Worm (Caenorhabditis elegans) whole organism, mixed stage, embryonic: ENCODE measurements around the gene zmp-3.

Experiments used
- blmp-1 ChIP-seq: fragments of 150-350 bp; optimal IDR thresholded peaks from 2 replicates; lab custom pipeline; 2014; ENCODE audit warnings: missing biosample characterization, missing genetic modification characterization
- ces-1 ChIP-seq: fragments of 150-350 bp; optimal IDR thresholded peaks from 2 replicates; lab custom pipeline; 2014; ENCODE audit warnings: missing biosample characterization, missing genetic modification reagents, missing genetic modification characterization
- elt-1 ChIP-seq: sonication (generic microtip); optimal IDR thresholded peaks from 2 replicates; lab custom pipeline; 2017; ENCODE audit warnings: missing genetic modification characterization, mild to moderate bottlenecking, missing compliant biosample characterization, antibody characterized with exemption, moderate library complexity, borderline replicate concordance; ENCODE audit not compliant: insufficient read depth
- elt-3 ChIP-seq: fragments of 150-350 bp; optimal IDR thresholded peaks from 2 replicates; lab custom pipeline; 2014; ENCODE audit warnings: missing biosample characterization, missing genetic modification characterization
- lin-13 ChIP-seq: fragments of 150-350 bp; optimal IDR thresholded peaks from 2 replicates; lab custom pipeline; 2014; ENCODE audit warnings: missing biosample characterization, missing genetic modification characterization
- mep-1 ChIP-seq: fragments of 150-350 bp; optimal IDR thresholded peaks from 2 replicates; lab custom pipeline; 2017; ENCODE audit warnings: missing biosample characterization, missing genetic modification reagents, missing genetic modification characterization, inconsistent platforms
- nhr-2 ChIP-seq: fragments of 150-350 bp; optimal IDR thresholded peaks from 2 replicates; lab custom pipeline; 2014; ENCODE audit warnings: missing biosample characterization, missing genetic modification characterization
- nhr-237 ChIP-seq: fragments of 150-350 bp; optimal IDR thresholded peaks from 2 replicates; lab custom pipeline; 2014; ENCODE audit warnings: missing biosample characterization, missing genetic modification characterization
- unc-39 ChIP-seq: fragments of 150-350 bp; optimal IDR thresholded peaks from 2 replicates; lab custom pipeline; 2014; ENCODE audit warnings: missing biosample characterization, missing genetic modification characterization
- unc-62 ChIP-seq: fragments of 150-350 bp; optimal IDR thresholded peaks from 2 replicates; lab custom pipeline; 2014; ENCODE audit warnings: missing biosample characterization, missing genetic modification reagents, missing genetic modification characterization

ce11 chrV:2903227-2903626, 6.2 kb downstream of the zmp-3 start, which contains the start of gene C31B8.7:
- no peak for TF ChIP-seq mep-1 (tag; lab: Kevin White, UChicago)
- TF ChIP-seq unc-62: no peak
- no peak for TF ChIP-seq elt-3 (tag; lab: Kevin White, UChicago)
- TF ChIP-seq unc-39 (tag; lab: Kevin White, UChicago): no peak
- no peak for TF ChIP-seq nhr-237
- no peak for TF ChIP-seq blmp-1 (tag; lab: Kevin White, UChicago)
- no peak for TF ChIP-seq lin-13 (tag; lab: Kevin White, UChicago)
- no peak for TF ChIP-seq nhr-2
- no peak for TF ChIP-seq elt-1
- no peak for TF ChIP-seq ces-1 (GFP tag; lab: Kevin White, UChicago)
